Worm (Caenorhabditis elegans) whole organism, L1 larva: ENCODE measurements around the gene C13G3.1.
A peak's percentile ranks its signal among the peaks of the same experiment; 100 is the strongest.

Experiments used
- C04F5.9 ChIP-seq: sonication (generic microtip); optimal IDR thresholded peaks from 2 replicates; lab custom pipeline; 2016; ENCODE audit warnings: missing genetic modification characterization, missing compliant biosample characterization
- C16A3.4 ChIP-seq: fragments of 150-350 bp; optimal IDR thresholded peaks from 2 replicates; lab custom pipeline; 2014; ENCODE audit warnings: missing biosample characterization, missing genetic modification characterization
- C34B4.2 ChIP-seq: sonication (generic microtip); optimal IDR thresholded peaks from 2 replicates; lab custom pipeline; 2017; ENCODE audit warnings: mild to moderate bottlenecking, missing genetic modification characterization, missing compliant biosample characterization
- Y116A8C.19 ChIP-seq: sonication (generic microtip); optimal IDR thresholded peaks from 2 replicates; lab custom pipeline; 2016; ENCODE audit warnings: missing compliant biosample characterization, missing genetic modification characterization, borderline replicate concordance
- aha-1 ChIP-seq: fragments of 150-350 bp; optimal IDR thresholded peaks from 2 replicates; lab custom pipeline; 2014; ENCODE audit warnings: missing biosample characterization, missing genetic modification characterization
- alr-1 ChIP-seq: fragments of 200-800 bp; sonication (Bioruptor generic); optimal IDR thresholded peaks from 2 replicates; lab custom pipeline; 2018; ENCODE audit warnings: borderline replicate concordance, mild to moderate bottlenecking, missing genetic modification characterization, missing compliant biosample characterization
- aly-2 ChIP-seq: fragments of 150-350 bp; optimal IDR thresholded peaks from 2 replicates; lab custom pipeline; 2014; ENCODE audit warnings: missing biosample characterization, missing genetic modification characterization
- ama-1 ChIP-seq: fragments of 150-350 bp; optimal IDR thresholded peaks from 2 replicates; lab custom pipeline; 2014
- ceh-63 ChIP-seq: fragments of 200-800 bp; sonication (Bioruptor generic); optimal IDR thresholded peaks from 2 replicates; lab custom pipeline; 2018; ENCODE audit warnings: mild to moderate bottlenecking, missing genetic modification characterization, missing compliant biosample characterization
- ceh-8 ChIP-seq: fragments of 200-800 bp; sonication (Bioruptor generic); optimal IDR thresholded peaks from 2 replicates; lab custom pipeline; 2018; ENCODE audit warnings: mild to moderate bottlenecking, missing genetic modification characterization, moderate library complexity, missing compliant biosample characterization
- ceh-82 ChIP-seq, 3 experiments: fragments of 150-350 bp in 1 of 3; sonication (generic microtip) in 2 of 3; optimal IDR thresholded peaks; 2 replicates each; lab custom pipeline; 2014 to 2017; ENCODE audit warnings: missing biosample characterization in 3 of 3, missing genetic modification characterization in 3 of 3
- ceh-88 ChIP-seq: fragments of 200-800 bp; sonication (Bioruptor generic); IDR thresholded peaks from 2 replicates; pipeline ENCODE4 v1.3.6; 2022; ENCODE audit warnings: missing genetic modification characterization, missing compliant biosample characterization
- ceh-90 ChIP-seq: sonication (generic microtip); optimal IDR thresholded peaks from 2 replicates; lab custom pipeline; 2016; ENCODE audit warnings: missing genetic modification characterization, missing compliant biosample characterization
- dpl-1 ChIP-seq, 3 experiments: fragments of 150-350 bp in 2 of 3; sonication (generic microtip) in 1 of 3; optimal IDR thresholded peaks; 2 replicates each; lab custom pipeline; 2014 to 2017; ENCODE audit warnings: missing biosample characterization in 3 of 3, missing genetic modification characterization in 3 of 3, missing genetic modification reagents in 3 of 3
- dsc-1 ChIP-seq: sonication (generic microtip); optimal IDR thresholded peaks from 2 replicates; lab custom pipeline; 2016; ENCODE audit warnings: mild to moderate bottlenecking, missing genetic modification characterization, missing compliant biosample characterization
- egl-27 ChIP-seq, 2 experiments: fragments of 150-350 bp in 1 of 2; sonication (generic microtip); optimal IDR thresholded peaks; 3 replicates each; lab custom pipeline; 2017 to 2018; ENCODE audit warnings: missing biosample characterization in 2 of 2, missing genetic modification characterization in 2 of 2, missing genetic modification reagents in 2 of 2
- elt-2 ChIP-seq: sonication (generic microtip); optimal IDR thresholded peaks from 2 replicates; lab custom pipeline; 2016; ENCODE audit warnings: missing genetic modification characterization, mild to moderate bottlenecking, inconsistent platforms, missing compliant biosample characterization, missing genetic modification reagents
- elt-3 ChIP-seq, 6 experiments: fragments of 150-350 bp in 1 of 6; sonication (generic microtip); optimal IDR thresholded peaks; 2 replicates each; lab custom pipeline; 2017 to 2018; ENCODE audit warnings: missing biosample characterization in 6 of 6, missing genetic modification characterization in 6 of 6, inconsistent platforms in 1 of 6
- ets-5 ChIP-seq: fragments of 200-800 bp; sonication (Bioruptor generic); IDR thresholded peaks from 2 replicates; pipeline ENCODE4 v1.3.6; 2022; ENCODE audit warnings: missing genetic modification characterization, missing compliant biosample characterization
- fkh-10 ChIP-seq: sonication (generic microtip); optimal IDR thresholded peaks from 2 replicates; lab custom pipeline; 2017; ENCODE audit warnings: missing biosample characterization, missing genetic modification reagents, missing genetic modification characterization
- fkh-8 ChIP-seq: sonication (generic microtip); optimal IDR thresholded peaks from 2 replicates; lab custom pipeline; 2016; ENCODE audit warnings: mild to moderate bottlenecking, missing genetic modification characterization, missing compliant biosample characterization
- grh-1 ChIP-seq: fragments of 200-800 bp; sonication (Bioruptor generic); IDR thresholded peaks from 2 replicates; pipeline ENCODE4 v1.3.6; 2022; ENCODE audit warnings: missing genetic modification reagents, missing genetic modification characterization, missing compliant biosample characterization
- hlh-17 ChIP-seq: fragments of 200-800 bp; sonication (Bioruptor generic); optimal IDR thresholded peaks from 2 replicates; lab custom pipeline; 2018; ENCODE audit warnings: missing genetic modification characterization, mild to moderate bottlenecking, missing compliant biosample characterization, moderate library complexity, borderline replicate concordance
- hpl-2 ChIP-seq: fragments of 150-350 bp; optimal IDR thresholded peaks from 2 replicates; lab custom pipeline; 2014; ENCODE audit warnings: missing biosample characterization, missing genetic modification reagents, missing genetic modification characterization
- isw-1 ChIP-seq: fragments of 200-800 bp; sonication (Bioruptor generic); IDR thresholded peaks from 2 replicates; pipeline ENCODE4 v1.3.6; 2022; ENCODE audit warnings: missing genetic modification characterization, missing compliant biosample characterization
- lin-14 ChIP-seq: fragments of 200-800 bp; sonication (Bioruptor generic); optimal IDR thresholded peaks from 2 replicates; lab custom pipeline; 2018; ENCODE audit warnings: mild to moderate bottlenecking, missing genetic modification characterization, moderate library complexity, missing compliant biosample characterization
- lin-35 ChIP-seq, 2 experiments: fragments of 150-350 bp; optimal IDR thresholded peaks; 2 replicates each; lab custom pipeline; 2014; ENCODE audit warnings: missing biosample characterization in 2 of 2, missing genetic modification characterization in 2 of 2, missing genetic modification reagents in 2 of 2
- lsy-2 ChIP-seq, 2 experiments: fragments of 150-350 bp; optimal IDR thresholded peaks; 2 replicates each; lab custom pipeline; 2014; ENCODE audit warnings: missing biosample characterization in 2 of 2, missing genetic modification characterization in 2 of 2
- mab-9 ChIP-seq: fragments of 200-800 bp; sonication (Bioruptor generic); IDR thresholded peaks from 2 replicates; pipeline ENCODE4 v1.3.6; 2022; ENCODE audit warnings: missing genetic modification reagents, missing genetic modification characterization, missing compliant biosample characterization
- mep-1 ChIP-seq: fragments of 150-350 bp; optimal IDR thresholded peaks from 2 replicates; lab custom pipeline; 2014; ENCODE audit warnings: missing biosample characterization, missing genetic modification characterization
- nhr-12 ChIP-seq: sonication (generic microtip); optimal IDR thresholded peaks from 2 replicates; lab custom pipeline; 2017; ENCODE audit warnings: missing biosample characterization, missing genetic modification characterization
- nhr-19 ChIP-seq: fragments of 200-800 bp; sonication (Bioruptor generic); conservative IDR thresholded peaks from 2 replicates; pipeline ENCODE4 v1.3.6; 2022; ENCODE audit warnings: missing genetic modification characterization, missing compliant biosample characterization
- nhr-28 ChIP-seq: fragments of 150-350 bp; optimal IDR thresholded peaks from 2 replicates; lab custom pipeline; 2014; ENCODE audit warnings: missing biosample characterization, missing genetic modification characterization
- nhr-47 ChIP-seq: sonication (generic microtip); optimal IDR thresholded peaks from 2 replicates; lab custom pipeline; 2016; ENCODE audit warnings: mild to moderate bottlenecking, missing genetic modification characterization, moderate library complexity, missing compliant biosample characterization
- nhr-71 ChIP-seq: sonication (generic microtip); optimal IDR thresholded peaks from 2 replicates; lab custom pipeline; 2016; ENCODE audit warnings: mild to moderate bottlenecking, missing genetic modification characterization, moderate library complexity, missing compliant biosample characterization
- nhr-77 ChIP-seq: fragments of 150-350 bp; optimal IDR thresholded peaks from 2 replicates; lab custom pipeline; 2014; ENCODE audit warnings: missing biosample characterization, missing genetic modification characterization
- nhr-85 ChIP-seq: sonication (generic microtip); peaks from one replicate; lab custom pipeline; 2016; ENCODE audit warnings: missing genetic modification characterization, inconsistent platforms, missing compliant biosample characterization
- nhr-90 ChIP-seq: sonication (generic microtip); optimal IDR thresholded peaks from 2 replicates; lab custom pipeline; 2016; ENCODE audit warnings: mild to moderate bottlenecking, missing genetic modification characterization, missing compliant biosample characterization; ENCODE audit not compliant: poor library complexity
- snpc-4 ChIP-seq: fragments of 150-350 bp; optimal IDR thresholded peaks from 2 replicates; lab custom pipeline; 2014; ENCODE audit warnings: missing biosample characterization, missing genetic modification characterization
- sptf-1 ChIP-seq: fragments of 150-350 bp; optimal IDR thresholded peaks from 2 replicates; lab custom pipeline; 2014; ENCODE audit warnings: missing biosample characterization, missing genetic modification characterization
- swsn-7 ChIP-seq: sonication (generic microtip); optimal IDR thresholded peaks from 2 replicates; lab custom pipeline; 2016; ENCODE audit warnings: missing genetic modification characterization, missing compliant biosample characterization
- tbx-2 ChIP-seq: sonication (generic microtip); optimal IDR thresholded peaks from 2 replicates; lab custom pipeline; 2016; ENCODE audit warnings: missing genetic modification characterization, missing compliant biosample characterization
- tlp-1 ChIP-seq: fragments of 150-350 bp; optimal IDR thresholded peaks from 2 replicates; lab custom pipeline; 2014; ENCODE audit warnings: missing biosample characterization, missing genetic modification characterization
- unc-86 ChIP-seq: sonication (generic microtip); optimal IDR thresholded peaks from 2 replicates; lab custom pipeline; 2016; ENCODE audit warnings: missing genetic modification characterization, missing compliant biosample characterization
- unc-98 ChIP-seq: fragments of 200-800 bp; sonication (Bioruptor generic); IDR thresholded peaks from 2 replicates; pipeline ENCODE4 v1.3.6; 2022; ENCODE audit warnings: missing genetic modification characterization, missing compliant biosample characterization
- vab-15 ChIP-seq: sonication (generic microtip); optimal IDR thresholded peaks from 2 replicates; lab custom pipeline; 2017; ENCODE audit warnings: missing genotype, mild to moderate bottlenecking, missing genetic modification characterization, missing compliant biosample characterization
- xbp-1 ChIP-seq: sonication (generic microtip); optimal IDR thresholded peaks from 2 replicates; lab custom pipeline; 2016; ENCODE audit warnings: missing genetic modification characterization, missing compliant biosample characterization
- ztf-11 ChIP-seq, 2 experiments: sonication (generic microtip); optimal IDR thresholded peaks; 2 replicates each; lab custom pipeline; 2016 to 2017; ENCODE audit warnings: missing genetic modification characterization in 2 of 2, missing biosample characterization in 1 of 2, missing compliant biosample characterization in 1 of 2
- ztf-4 ChIP-seq: fragments of 150-350 bp; optimal IDR thresholded peaks from 2 replicates; lab custom pipeline; 2014; ENCODE audit warnings: missing biosample characterization, missing genetic modification characterization

The C13G3.1 gene

ce11 chrV:11060239-11060984 is 48.1 kb upstream of the C13G3.1 start, which contains the start of gene T04C12.11 (continued):
- TF ChIP-seq ztf-11 (tag; optimal IDR thresholded peaks at IDR 0.05; lab: Kevin White, UChicago) (no peak), ceh-88 (GFP tag; lab: Robert Waterston, UW) (no peak), aha-1 (tag; lab: Kevin White, UChicago) (no peak), C34B4.2 (no peak), C04F5.9 (tag; lab: Kevin White, UChicago) (no peak), lin-14 (peak; percentile 72), sptf-1 (no peak), lsy-2 (tag; optimal IDR thresholded peaks at IDR 0.05; lab: Kevin White, UChicago) (peak in 1 of 2 experiments; percentile 30), elt-3 (tag; optimal IDR thresholded peaks at IDR 0.05; lab: Kevin White, UChicago) (peak in 1 of 6 experiments; percentile 32), dsc-1 (tag; lab: Kevin White, UChicago) (no peak), hlh-17 (GFP tag; lab: Kevin White, UChicago) (no peak), dpl-1 (GFP tag; optimal IDR thresholded peaks at IDR 0.05; lab: Kevin White, UChicago) (no peak), nhr-47 (tag; lab: Kevin White, UChicago) (no peak), tbx-2 (tag; lab: Kevin White, UChicago) (no peak), grh-1 (no peak), ceh-90 (no peak), ztf-4 (tag; lab: Kevin White, UChicago) (no peak), nhr-71 (tag; lab: Kevin White, UChicago) (peak; percentile 32), lin-35 (GFP tag; optimal IDR thresholded peaks at IDR 0.05; lab: Kevin White, UChicago) (peak in 1 of 2 experiments; percentile 19), elt-2 (tag; lab: Kevin White, UChicago) (no peak), egl-27 (tag; optimal IDR thresholded peaks at IDR 0.05; lab: Kevin White, UChicago) (no peak), snpc-4 (tag; lab: Kevin White, UChicago) (no peak), ceh-63 (GFP tag; lab: Kevin White, UChicago) (no peak), ceh-82 (tag; optimal IDR thresholded peaks at IDR 0.05; lab: Kevin White, UChicago) (no peak), isw-1 (no peak), nhr-28 (tag; lab: Kevin White, UChicago) (no peak), aly-2 (no peak), nhr-12 (tag; lab: Kevin White, UChicago) (no peak), nhr-77 (tag; lab: Kevin White, UChicago) (no peak), ets-5 (no peak), mab-9 (GFP tag; lab: Robert Waterston, UW) (no peak), ceh-8 (GFP tag; lab: Kevin White, UChicago) (no peak), hpl-2 (GFP tag; lab: Kevin White, UChicago) (no peak), Y116A8C.19 (tag; lab: Kevin White, UChicago) (no peak)

- TF ChIP-seq hpl-2 (GFP tag; lab: Kevin White, UChicago) (no peak), ama-1 (peak; percentile 61), fkh-8 (tag; lab: Kevin White, UChicago) (no peak), alr-1 (tag; lab: Kevin White, UChicago) (no peak), unc-98 (GFP tag; lab: Robert Waterston, UW) (no peak), nhr-85 (tag; lab: Kevin White, UChicago) (peak; percentile 13), vab-15 (tag; lab: Kevin White, UChicago) (no peak), xbp-1 (no peak), unc-86 (tag; lab: Kevin White, UChicago) (no peak), tbx-2 (tag; lab: Kevin White, UChicago) (no peak), swsn-7 (tag; lab: Kevin White, UChicago) (no peak), nhr-19 (GFP tag; lab: Robert Waterston, UW) (0 out of 2 replicates have a peak, but pooled peaks have one; percentile 13), nhr-90 (peak; percentile 13), C16A3.4 (tag; lab: Kevin White, UChicago) (no peak), sptf-1 (no peak), tlp-1 (no peak), elt-2 (tag; lab: Kevin White, UChicago) (peak; percentile 4), elt-3 (tag; optimal IDR thresholded peaks at IDR 0.05; lab: Kevin White, UChicago) (no peak), dpl-1 (GFP tag; optimal IDR thresholded peaks at IDR 0.05; lab: Kevin White, UChicago) (no peak), nhr-47 (tag; lab: Kevin White, UChicago) (no peak), mep-1 (tag; lab: Kevin White, UChicago) (no peak), lin-35 (GFP tag; optimal IDR thresholded peaks at IDR 0.05; lab: Kevin White, UChicago) (no peak), ceh-8 (GFP tag; lab: Kevin White, UChicago) (no peak), fkh-10 (GFP tag; lab: Kevin White, UChicago) (no peak), nhr-71 (tag; lab: Kevin White, UChicago) (peak; percentile 19), isw-1 (no peak), ceh-63 (GFP tag; lab: Kevin White, UChicago) (no peak), C04F5.9 (tag; lab: Kevin White, UChicago) (no peak)
Observed at ce11 chrV:11059180-11059579, 46.9 kb upstream of the C13G3.1 start, which contains the start of gene T04C12.1. Gene T04C12.1 (minus strand): TSS chrV:11059269.
